Worm (Caenorhabditis elegans) whole organism, L4 larva: ENCODE data around the gene irld-49.

Experiments used
- F37D6.2 ChIP-seq: sonication (generic microtip); optimal IDR thresholded peaks from 2 replicates; lab custom pipeline; 2016; ENCODE audit warnings: mild to moderate bottlenecking, missing genetic modification characterization, missing compliant biosample characterization
- Y105C5A.15 ChIP-seq: fragments of 200-800 bp; sonication (Bioruptor generic); IDR thresholded peaks from 2 replicates; pipeline ENCODE4 v1.3.6; 2022; ENCODE audit warnings: missing genetic modification characterization, missing compliant biosample characterization
- aha-1 ChIP-seq: fragments of 150-350 bp; peaks from one replicate; lab custom pipeline; 2014; ENCODE audit warnings: missing biosample characterization, missing genetic modification characterization
- ceh-20 ChIP-seq: fragments of 200-800 bp; sonication (Bioruptor generic); IDR thresholded peaks from 2 replicates; pipeline ENCODE4 v1.3.6; 2022; ENCODE audit warnings: missing genetic modification reagents, missing genetic modification characterization, missing compliant biosample characterization
- ctbp-1 ChIP-seq: fragments of 200-800 bp; sonication (Bioruptor generic); IDR thresholded peaks from 2 replicates; pipeline ENCODE4 v1.3.6; 2022; ENCODE audit warnings: missing genetic modification reagents, missing genetic modification characterization, missing compliant biosample characterization
- saeg-2 ChIP-seq: fragments of 200-800 bp; sonication (Bioruptor generic); IDR thresholded peaks from 2 replicates; pipeline ENCODE4 v1.3.6; 2022; ENCODE audit warnings: missing genetic modification reagents, missing genetic modification characterization, missing compliant biosample characterization
- spr-1 ChIP-seq: sonication (generic microtip); optimal IDR thresholded peaks from 2 replicates; lab custom pipeline; 2016; ENCODE audit warnings: mild to moderate bottlenecking, missing genetic modification characterization, missing compliant biosample characterization
- tag-97 ChIP-seq: fragments of 200-800 bp; sonication (Bioruptor generic); IDR thresholded peaks from 2 replicates; pipeline ENCODE4 v1.3.6; 2022; ENCODE audit warnings: missing genetic modification characterization, missing compliant biosample characterization

Gene irld-49

ce11 chrII:2994590-2995392, 50.8 kb downstream of the irld-49 start:
- TF ChIP-seq aha-1 (tag; lab: Kevin White, UChicago) = peak; percentile 77
- no peak for TF ChIP-seq Y105C5A.15 (GFP tag; lab: Robert Waterston, UW)
- no peak for TF ChIP-seq tag-97 (GFP tag; lab: Robert Waterston, UW)
- 0 out of 2 replicates have a peak, but pooled peaks have one; percentile 10 for TF ChIP-seq ceh-20 (GFP tag; lab: Robert Waterston, UW)
- no peak for TF ChIP-seq saeg-2
- TF ChIP-seq ctbp-1 (GFP tag; lab: Robert Waterston, UW) = no peak
- TF ChIP-seq spr-1 (tag; lab: Kevin White, UChicago) = no peak
- no peak for TF ChIP-seq F37D6.2
